Worm (Caenorhabditis elegans) whole organism, early embryonic: ENCODE measurements around the gene F38H4.6.

Source experiments
- B0310.2 ChIP-seq: sonication (generic microtip); optimal IDR thresholded peaks from 2 replicates; lab custom pipeline; 2016; ENCODE audit warnings: mild to moderate bottlenecking, missing genetic modification characterization, missing compliant biosample characterization
- aly-1 ChIP-seq: sonication (generic microtip); optimal IDR thresholded peaks from 2 replicates; lab custom pipeline; 2016; ENCODE audit warnings: missing genetic modification characterization, missing compliant biosample characterization
- ama-1 ChIP-seq: fragments of 150-350 bp; optimal IDR thresholded peaks from 2 replicates; lab custom pipeline; 2014
- ets-7 ChIP-seq: sonication (generic microtip); optimal IDR thresholded peaks from 2 replicates; lab custom pipeline; 2016; ENCODE audit warnings: missing genotype, missing genetic modification characterization, missing compliant biosample characterization
- flt-1 ChIP-seq: fragments of 200-800 bp; sonication (Bioruptor generic); IDR thresholded peaks from 2 replicates; pipeline ENCODE4 v1.3.6; 2022; ENCODE audit warnings: missing genetic modification characterization, missing compliant biosample characterization
- hmbx-1 ChIP-seq: sonication (generic microtip); optimal IDR thresholded peaks from 2 replicates; lab custom pipeline; 2016; ENCODE audit warnings: mild to moderate bottlenecking, missing genetic modification characterization, missing compliant biosample characterization
- hnd-1 ChIP-seq: sonication (generic microtip); optimal IDR thresholded peaks from 2 replicates; lab custom pipeline; 2016; ENCODE audit warnings: missing genetic modification characterization, missing compliant biosample characterization
- pes-1 ChIP-seq: fragments of 200-800 bp; sonication (Bioruptor generic); IDR thresholded peaks from 2 replicates; pipeline ENCODE4 v1.3.6; 2022; ENCODE audit warnings: missing genetic modification reagents, missing genetic modification characterization, missing compliant biosample characterization
- scrt-1 ChIP-seq: fragments of 200-800 bp; sonication (Bioruptor generic); IDR thresholded peaks from 2 replicates; pipeline ENCODE4 v1.3.6; 2022; ENCODE audit warnings: missing genetic modification characterization, missing compliant biosample characterization
- sea-1 ChIP-seq: fragments of 200-800 bp; sonication (Bioruptor generic); conservative IDR thresholded peaks from 2 replicates; pipeline ENCODE4 v1.3.6; 2022; ENCODE audit warnings: missing genetic modification characterization, missing compliant biosample characterization
- tbx-37 ChIP-seq: fragments of 200-800 bp; sonication (Bioruptor generic); conservative IDR thresholded peaks from 2 replicates; pipeline ENCODE4 v1.3.6; 2022; ENCODE audit warnings: missing genetic modification reagents, missing genetic modification characterization, missing compliant biosample characterization

ce11 chrIV:11885313-11885712 is 37.6 kb upstream of the F38H4.6 start, which contains the start of gene let-653:
- no peak for TF ChIP-seq B0310.2 (tag; lab: Kevin White, UChicago)
- no peak for TF ChIP-seq sea-1 (GFP tag; lab: Robert Waterston, UW)
- no peak for TF ChIP-seq scrt-1 (GFP tag; lab: Robert Waterston, UW)
- no peak for TF ChIP-seq ets-7 (tag; lab: Kevin White, UChicago)
- TF ChIP-seq ama-1: no peak
- no peak for TF ChIP-seq pes-1 (GFP tag; lab: Robert Waterston, UW)
- TF ChIP-seq tbx-37 (GFP tag; lab: Robert Waterston, UW): no peak
- TF ChIP-seq hmbx-1 (tag; lab: Kevin White, UChicago): no peak
- no peak for TF ChIP-seq aly-1
- TF ChIP-seq flt-1 (GFP tag; lab: Robert Waterston, UW): no peak
- TF ChIP-seq hnd-1: no peak
